Worm (Caenorhabditis elegans) whole organism, late embryonic: ENCODE data around the gene T22B7.7.

Experiments
- ahr-1 ChIP-seq: sonication (generic microtip); optimal IDR thresholded peaks from 2 replicates; lab custom pipeline; 2016; ENCODE audit warnings: missing genetic modification characterization, missing compliant biosample characterization
- ama-1 ChIP-seq: fragments of 150-350 bp; optimal IDR thresholded peaks from 2 replicates; lab custom pipeline; 2014
- dve-1 ChIP-seq: sonication (generic microtip); optimal IDR thresholded peaks from 2 replicates; lab custom pipeline; 2017; ENCODE audit warnings: antibody characterized with exemption, mild to moderate bottlenecking, missing genetic modification characterization, missing compliant biosample characterization
- fax-1 ChIP-seq: sonication (generic microtip); optimal IDR thresholded peaks from 2 replicates; lab custom pipeline; 2016; ENCODE audit warnings: missing genotype, missing genetic modification characterization, missing compliant biosample characterization
- hlh-15 ChIP-seq: sonication (generic microtip); optimal IDR thresholded peaks from 2 replicates; lab custom pipeline; 2016; ENCODE audit warnings: missing genetic modification characterization, missing compliant biosample characterization
- hlh-30 ChIP-seq: sonication (generic microtip); optimal IDR thresholded peaks from 2 replicates; lab custom pipeline; 2017; ENCODE audit warnings: antibody characterized with exemption, missing genetic modification characterization, missing compliant biosample characterization; ENCODE audit not compliant: insufficient read depth
- nhr-11 ChIP-seq: fragments of 150-350 bp; optimal IDR thresholded peaks from 2 replicates; lab custom pipeline; 2014; ENCODE audit warnings: missing biosample characterization, missing genetic modification characterization
- pax-1 ChIP-seq: fragments of 150-350 bp; optimal IDR thresholded peaks from 2 replicates; lab custom pipeline; 2014; ENCODE audit warnings: missing biosample characterization, missing genetic modification characterization
- sdc-2 ChIP-seq: sonication (generic microtip); optimal IDR thresholded peaks from 2 replicates; lab custom pipeline; 2016; ENCODE audit warnings: missing genotype, missing genetic modification characterization, missing compliant biosample characterization
- unc-3 ChIP-seq, 2 experiments: fragments of 200-800 bp in 1 of 2; sonication (Bioruptor generic) in 1 of 2; sonication (generic microtip) in 1 of 2; conservative IDR thresholded peaks in 1 of 2; optimal IDR thresholded peaks in 1 of 2; 2 replicates each; pipeline versions ENCODE4 v1.3.6 to Lab custom; 2016 to 2022; ENCODE audit warnings: missing compliant biosample characterization in 2 of 2, missing genetic modification characterization in 2 of 2, missing genetic modification reagents in 1 of 2

DNA sequence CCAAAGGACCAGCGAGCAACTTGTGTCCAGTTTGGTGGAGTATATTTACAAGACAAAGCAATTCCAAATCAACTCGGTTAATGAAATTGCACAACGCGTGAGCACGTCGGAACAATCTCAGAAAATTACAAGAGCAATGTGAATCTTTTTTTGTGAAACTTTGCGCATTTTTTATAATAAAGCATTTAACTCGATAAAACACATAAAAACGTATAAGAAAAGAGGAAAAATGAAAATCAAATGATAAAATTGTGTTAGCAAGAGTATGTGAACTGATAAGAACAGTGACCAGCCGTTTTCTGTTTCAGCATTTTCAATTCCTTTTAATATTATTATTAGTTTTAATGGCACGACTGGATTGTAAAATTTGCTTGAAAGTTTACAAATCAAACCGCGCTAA is 22.2 kb downstream of the T22B7.7 start, which contains the start of gene T22B7.8:
- TF ChIP-seq pax-1 (tag; lab: Kevin White, UChicago) (no peak), ahr-1 (tag; lab: Kevin White, UChicago) (no peak), unc-3 (GFP tag; conservative IDR thresholded peaks at IDR 0.05; lab: Robert Waterston, UW) (no peak), unc-3 (tag; optimal IDR thresholded peaks at IDR 0.05; lab: Kevin White, UChicago) (no peak), hlh-30 (tag; lab: Kevin White, UChicago) (no peak), ama-1 (lab: Kevin White, UChicago) (no peak), nhr-11 (tag; lab: Kevin White, UChicago) (no peak), hlh-15 (tag; lab: Kevin White, UChicago) (no peak), sdc-2 (tag; lab: Kevin White, UChicago) (no peak), fax-1 (no peak), dve-1 (tag; lab: Kevin White, UChicago) (no peak)
